Fruit fly (Drosophila melanogaster) whole organism, embryonic: Measurements from ENCODE around the gene CG7860.
A peak's percentile ranks its signal among the peaks of the same experiment; 100 is the strongest.

Experiments used
- Atf-2 ChIP-seq: fragments of 200-800 bp; sonication (Bioruptor generic); optimal IDR thresholded peaks from 2 replicates; lab custom pipeline; 2016; ENCODE audit warnings: missing biosample characterization, missing genetic modification characterization
- Bteb2 ChIP-seq: fragments of 200-800 bp; sonication (Bioruptor generic); optimal IDR thresholded peaks from 2 replicates; lab custom pipeline; 2016; ENCODE audit warnings: missing biosample characterization, missing genetic modification characterization
- CG10654 ChIP-seq: fragments of 200-800 bp; sonication (Bioruptor generic); optimal IDR thresholded peaks from 2 replicates; lab custom pipeline; 2016; ENCODE audit warnings: missing biosample characterization, missing genetic modification characterization
- CG11504 ChIP-seq: fragments of 200-800 bp; sonication (Bioruptor generic); optimal IDR thresholded peaks from 3 replicates; lab custom pipeline; 2019; ENCODE audit warnings: missing biosample characterization, mild to moderate bottlenecking, missing genetic modification characterization, moderate library complexity
- CG12769 ChIP-seq: fragments of 200-800 bp; sonication (Bioruptor generic); optimal IDR thresholded peaks from 2 replicates; lab custom pipeline; 2019; ENCODE audit warnings: missing biosample characterization, mild to moderate bottlenecking, missing genetic modification characterization, moderate library complexity
- CG13894 ChIP-seq: fragments of 200-800 bp; sonication (Bioruptor generic); optimal IDR thresholded peaks from 3 replicates; lab custom pipeline; 2018; ENCODE audit warnings: missing biosample characterization, mild to moderate bottlenecking, missing genetic modification characterization, moderate library complexity
- CG14441 ChIP-seq: fragments of 200-800 bp; sonication (Bioruptor generic); IDR thresholded peaks from 2 replicates; pipeline ENCODE4 v1.3.6; 2022; ENCODE audit warnings: missing biosample characterization, missing genetic modification characterization
- CG1529 ChIP-seq: fragments of 200-800 bp; sonication (Bioruptor generic); optimal IDR thresholded peaks from 3 replicates; lab custom pipeline; 2018; ENCODE audit warnings: missing biosample characterization, missing genetic modification characterization
- CG15601 ChIP-seq: fragments of 200-800 bp; sonication (Bioruptor generic); optimal IDR thresholded peaks from 3 replicates; lab custom pipeline; 2019; ENCODE audit warnings: missing biosample characterization, mild to moderate bottlenecking, missing genetic modification characterization, moderate library complexity
- CG17186 ChIP-seq: fragments of 200-800 bp; sonication (Bioruptor generic); optimal IDR thresholded peaks from 3 replicates; lab custom pipeline; 2017; ENCODE audit warnings: missing biosample characterization, missing genetic modification reagents, missing genetic modification characterization
- CG17361 ChIP-seq: fragments of 200-800 bp; sonication (Bioruptor generic); IDR thresholded peaks from 3 replicates; pipeline ENCODE4 v1.3.6; 2022; ENCODE audit warnings: missing biosample characterization, missing genetic modification characterization
- CG3065 ChIP-seq: fragments of 200-800 bp; sonication (Bioruptor generic); optimal IDR thresholded peaks from 2 replicates; lab custom pipeline; 2016; ENCODE audit warnings: missing biosample characterization, missing genetic modification characterization
- CG3726 ChIP-seq: fragments of 200-800 bp; sonication (Bioruptor generic); IDR thresholded peaks from 3 replicates; pipeline ENCODE4, ENCODE4 v1.3.6; 2022; ENCODE audit warnings: missing biosample characterization, missing genetic modification characterization
- CG4424 ChIP-seq: fragments of 200-800 bp; sonication (Bioruptor generic); optimal IDR thresholded peaks from 3 replicates; lab custom pipeline; 2016; ENCODE audit warnings: missing biosample characterization, missing genetic modification characterization
- CG4617 ChIP-seq: fragments of 200-800 bp; sonication (Bioruptor generic); optimal IDR thresholded peaks from 3 replicates; lab custom pipeline; 2016; ENCODE audit warnings: missing biosample characterization, missing genetic modification characterization, borderline replicate concordance
- CG7357 ChIP-seq: fragments of 200-800 bp; sonication (Bioruptor generic); IDR thresholded peaks from 3 replicates; pipeline ENCODE4 v1.3.6; 2022; ENCODE audit warnings: missing biosample characterization, missing genetic modification characterization
- CG7745 ChIP-seq: fragments of 200-800 bp; sonication (Bioruptor generic); optimal IDR thresholded peaks from 2 replicates; lab custom pipeline; 2018; ENCODE audit warnings: missing biosample characterization, mild to moderate bottlenecking, missing genetic modification characterization, moderate library complexity
- CG7839 ChIP-seq: fragments of 200-800 bp; sonication (Bioruptor generic); optimal IDR thresholded peaks from 3 replicates; lab custom pipeline; 2018; ENCODE audit warnings: missing biosample characterization, mild to moderate bottlenecking, missing genetic modification characterization, moderate library complexity
- CG8388 ChIP-seq: fragments of 200-800 bp; sonication (Bioruptor generic); optimal IDR thresholded peaks from 2 replicates; lab custom pipeline; 2019; ENCODE audit warnings: missing biosample characterization, mild to moderate bottlenecking, missing genetic modification characterization, moderate library complexity
- CG8478 ChIP-seq: fragments of >200 bp; optimal IDR thresholded peaks from 2 replicates; lab custom pipeline; 2018
- CHES-1-like ChIP-seq: fragments of 200-800 bp; sonication (Bioruptor generic); optimal IDR thresholded peaks from 2 replicates; lab custom pipeline; 2016; ENCODE audit warnings: missing biosample characterization, missing genetic modification characterization
- Dp ChIP-seq: fragments of 200-800 bp; sonication (Bioruptor generic); optimal IDR thresholded peaks from 2 replicates; lab custom pipeline; 2018; ENCODE audit warnings: missing biosample characterization, mild to moderate bottlenecking, missing genetic modification characterization, moderate library complexity
- Drgx ChIP-seq: fragments of 200-800 bp; sonication (Bioruptor generic); IDR thresholded peaks from 2 replicates; pipeline ENCODE4 v1.3.6; 2022; ENCODE audit warnings: missing biosample characterization, missing genetic modification characterization
- Fer3 ChIP-seq: fragments of 200-800 bp; sonication (Bioruptor generic); optimal IDR thresholded peaks from 2 replicates; lab custom pipeline; 2018; ENCODE audit warnings: missing biosample characterization, mild to moderate bottlenecking, missing genetic modification characterization, moderate library complexity
- GATAe ChIP-seq: fragments of 200-800 bp; sonication (Bioruptor generic); conservative IDR thresholded peaks from 2 replicates; pipeline ENCODE4 v1.3.6; 2022; ENCODE audit warnings: missing biosample characterization, missing genetic modification characterization
- HHEX ChIP-seq: fragments of 200-800 bp; sonication (Bioruptor generic); optimal IDR thresholded peaks from 3 replicates; lab custom pipeline; 2017; ENCODE audit warnings: missing biosample characterization, mild to moderate bottlenecking, missing genetic modification characterization, missing genetic modification reagents
- Med ChIP-seq: fragments of 200-800 bp; sonication (Bioruptor generic); peaks from one replicate; lab custom pipeline; 2016; ENCODE audit warnings: missing biosample characterization, missing genetic modification characterization, mild to moderate bottlenecking, inconsistent platforms, moderate library complexity
- Ssrp ChIP-seq: fragments of 200-800 bp; sonication (Bioruptor generic); optimal IDR thresholded peaks from 2 replicates; lab custom pipeline; 2018; ENCODE audit warnings: missing biosample characterization, mild to moderate bottlenecking, missing genetic modification characterization, moderate library complexity
- Taf1 ChIP-seq: fragments of 200-800 bp; sonication (Bioruptor generic); IDR thresholded peaks from 2 replicates; pipeline ENCODE4 v1.3.6; 2022; ENCODE audit warnings: missing biosample characterization, missing genetic modification characterization
- Xbp1 ChIP-seq: fragments of 200-800 bp; sonication (Bioruptor generic); optimal IDR thresholded peaks from 3 replicates; lab custom pipeline; 2016; ENCODE audit warnings: missing biosample characterization, mild to moderate bottlenecking, missing genetic modification characterization
- bcd ChIP-seq: fragments of 200-800 bp; sonication (Bioruptor generic); optimal IDR thresholded peaks from 2 replicates; lab custom pipeline; 2017; ENCODE audit warnings: missing biosample characterization, mild to moderate bottlenecking, missing genetic modification characterization
- caup ChIP-seq: fragments of 200-800 bp; sonication (Bioruptor generic); optimal IDR thresholded peaks from 3 replicates; lab custom pipeline; 2017; ENCODE audit warnings: missing biosample characterization, mild to moderate bottlenecking, missing genetic modification characterization, moderate library complexity; ENCODE audit not compliant: severe bottlenecking
- cg ChIP-seq: fragments of 200-800 bp; sonication (Bioruptor generic); optimal IDR thresholded peaks from 3 replicates; lab custom pipeline; 2019; ENCODE audit warnings: missing biosample characterization, mild to moderate bottlenecking, missing genetic modification characterization, moderate library complexity
- disco-r ChIP-seq: fragments of 200-800 bp; sonication (Bioruptor generic); optimal IDR thresholded peaks from 2 replicates; lab custom pipeline; 2016; ENCODE audit warnings: missing biosample characterization, missing genetic modification characterization
- dpn ChIP-seq, 2 experiments: fragments of 200-800 bp; sonication (Bioruptor generic); optimal IDR thresholded peaks; 3 replicates each; lab custom pipeline; 2016; ENCODE audit warnings: missing biosample characterization in 2 of 2, missing genetic modification characterization in 2 of 2
- dysf ChIP-seq: fragments of 200-800 bp; sonication (Bioruptor generic); IDR thresholded peaks from 3 replicates; pipeline ENCODE4 v1.3.6; 2022; ENCODE audit warnings: missing biosample characterization, missing genetic modification characterization
- eve ChIP-seq, 2 experiments: fragments of >200 bp; optimal IDR thresholded peaks; 2 replicates each; lab custom pipeline; 2017; ENCODE audit warnings: missing biosample characterization in 2 of 2, missing genetic modification characterization in 2 of 2
- exex ChIP-seq: fragments of 200-800 bp; sonication (Bioruptor generic); optimal IDR thresholded peaks from 4 replicates; lab custom pipeline; 2018; ENCODE audit warnings: missing biosample characterization, mild to moderate bottlenecking, missing genetic modification characterization, moderate library complexity
- jing ChIP-seq: fragments of 200-800 bp; sonication (Bioruptor generic); optimal IDR thresholded peaks from 2 replicates; lab custom pipeline; 2018; ENCODE audit warnings: missing biosample characterization, mild to moderate bottlenecking, missing genetic modification characterization
- lbe ChIP-seq: fragments of 200-800 bp; sonication (Bioruptor generic); optimal IDR thresholded peaks from 2 replicates; lab custom pipeline; 2016; ENCODE audit warnings: missing biosample characterization, mild to moderate bottlenecking, missing genetic modification characterization
- lmd ChIP-seq: fragments of 200-800 bp; sonication (Bioruptor generic); IDR thresholded peaks from 2 replicates; pipeline ENCODE4 v1.3.6; 2022; ENCODE audit warnings: missing biosample characterization, missing genetic modification characterization
- otp ChIP-seq: fragments of 200-800 bp; sonication (Bioruptor generic); IDR thresholded peaks from 3 replicates; pipeline ENCODE4, ENCODE4 v1.3.6; 2022; ENCODE audit warnings: missing biosample characterization, missing genetic modification characterization
- rib ChIP-seq: fragments of 200-800 bp; sonication (Bioruptor generic); IDR thresholded peaks from 2 replicates; pipeline ENCODE4 v1.3.6; 2022; ENCODE audit warnings: missing biosample characterization, missing genetic modification characterization
- ro ChIP-seq: fragments of 200-800 bp; sonication (Bioruptor generic); IDR thresholded peaks from 2 replicates; pipeline ENCODE4 v1.3.6; 2022; ENCODE audit warnings: missing biosample characterization, missing genetic modification characterization
- sens ChIP-seq: fragments of 200-800 bp; sonication (Bioruptor generic); peaks from one replicate; lab custom pipeline; 2016; ENCODE audit warnings: missing biosample characterization, missing genetic modification characterization
- slbo ChIP-seq: fragments of 200-800 bp; sonication (Bioruptor generic); IDR thresholded peaks from 2 replicates; pipeline ENCODE4 v1.3.6; 2022; ENCODE audit warnings: missing biosample characterization, missing genetic modification characterization
- toy ChIP-seq: fragments of 200-800 bp; sonication (Bioruptor generic); IDR thresholded peaks from 2 replicates; pipeline ENCODE4 v1.3.6; 2022; ENCODE audit warnings: missing biosample characterization, missing genetic modification characterization
- yki ChIP-seq: fragments of >200 bp; optimal IDR thresholded peaks from 3 replicates; lab custom pipeline; 2018

The CG7860 gene

DNA sequence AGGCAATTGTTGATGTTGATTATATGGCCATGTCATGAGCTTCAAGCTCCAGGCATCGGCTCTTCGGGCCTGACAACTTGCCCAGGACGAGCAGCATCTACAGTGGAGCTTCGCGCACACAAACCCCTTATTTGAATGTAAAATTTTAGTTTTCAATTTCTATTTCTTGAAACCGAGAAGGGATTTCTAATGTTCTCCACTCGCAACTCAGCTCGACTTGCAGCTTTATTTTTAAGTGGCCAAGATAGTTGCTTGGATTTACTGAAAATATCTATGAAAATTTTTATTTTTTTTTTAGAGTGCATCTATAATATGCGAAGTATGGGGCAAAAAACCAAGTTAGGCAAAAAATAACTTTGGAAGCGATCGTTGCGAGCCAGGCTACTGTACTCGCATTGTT, 42.2 kb downstream of the CG7860 start:
- TF ChIP-seq Med (GFP tag; lab: Kevin White, UChicago) (peak; percentile 16), CG15601 (tag; lab: Kevin White, UChicago) (no peak), Drgx (GFP tag; lab: Robert Waterston, UW) (0 out of 2 replicates have a peak, but pooled peaks have one; percentile 9), cg (GFP tag; lab: Kevin White, UChicago) (no peak), CG1529 (GFP tag; lab: Kevin White, UChicago) (no peak), otp (GFP tag; lab: Robert Waterston, UW) (no peak), bcd (GFP tag; lab: Kevin White, UChicago) (no peak), sens (GFP tag; lab: Kevin White, UChicago) (peak; percentile 39)
- TF ChIP-seq, all 482 proteins: peak for 3

DNA sequence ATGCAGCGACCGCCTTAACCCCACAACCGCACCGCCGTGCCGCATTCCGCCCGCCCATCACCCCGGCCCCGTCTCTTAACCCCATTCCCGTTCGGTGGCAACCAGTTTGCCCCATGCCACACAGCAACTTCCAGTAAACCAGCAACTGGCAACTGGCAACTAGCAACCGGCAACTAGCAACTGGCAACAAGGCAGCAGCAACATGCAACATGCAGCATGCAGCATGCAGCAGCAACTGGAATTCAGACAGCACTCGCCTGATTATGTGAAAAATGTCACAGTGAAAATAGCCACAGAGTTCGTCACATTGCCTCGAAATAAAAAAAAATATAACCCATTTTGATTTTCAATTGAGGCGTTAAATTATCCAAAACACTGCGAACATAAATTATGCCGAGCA, 43.0 kb downstream of the CG7860 start:
- no peak for TF ChIP-seq CG17186 (GFP tag; lab: Kevin White, UChicago)
- TF ChIP-seq caup (GFP tag; lab: Kevin White, UChicago) = no peak
- peak; percentile 58 for TF ChIP-seq Med (GFP tag; lab: Kevin White, UChicago)
- 0 out of 2 replicates have a peak, but pooled peaks have one; percentile 7 for TF ChIP-seq Drgx (GFP tag; lab: Robert Waterston, UW)
- peak; percentile 9 for TF ChIP-seq CG11504 (tag; lab: Kevin White, UChicago)
- no peak for TF ChIP-seq Ssrp (tag; lab: Kevin White, UChicago)

DNA sequence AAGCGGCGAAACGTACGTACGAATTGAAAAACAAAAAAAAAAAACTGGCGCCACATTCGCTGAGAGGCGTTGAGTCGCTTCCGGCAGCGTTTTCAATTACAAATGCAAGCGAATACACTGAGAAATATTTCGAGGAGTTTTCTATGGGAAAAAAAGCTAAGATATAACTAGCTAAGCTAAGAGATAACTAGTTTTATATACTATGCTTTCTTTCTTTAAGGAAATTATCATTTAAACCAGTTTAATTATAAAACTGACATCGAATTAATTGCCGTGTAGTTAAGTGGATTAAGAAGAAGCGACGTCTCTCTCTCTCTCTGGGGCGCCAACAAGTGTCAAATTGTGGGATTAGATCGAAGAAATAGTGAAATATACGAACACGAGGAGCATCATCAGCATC, 46.6 kb downstream of the CG7860 start:
- TF ChIP-seq GATAe (GFP tag; lab: Robert Waterston, UW) (no peak), Bteb2 (GFP tag; lab: Kevin White, UChicago) (peak; percentile 25), ro (GFP tag; lab: Robert Waterston, UW) (no peak), Dp (GFP tag; lab: Kevin White, UChicago) (no peak), CG8478 (lab: Kevin White, UChicago) (no peak), rib (GFP tag; lab: Robert Waterston, UW) (no peak), Atf-2 (GFP tag; lab: Kevin White, UChicago) (peak; percentile 20), toy (GFP tag; lab: Robert Waterston, UW) (no peak), CG12769 (tag; lab: Kevin White, UChicago) (peak; percentile 38), CG14441 (no peak; the same call in 1 of the 2 replicates), lbe (no peak), CG4617 (no peak), CG17361 (GFP tag; lab: Robert Waterston, UW) (peak; percentile 69), CG3726 (GFP tag; lab: Robert Waterston, UW) (0 out of 3 replicates have a peak, but pooled peaks have one; percentile 16), Fer3 (tag; lab: Kevin White, UChicago) (peak; percentile 43), CG7839 (tag; lab: Kevin White, UChicago) (peak; percentile 76), yki (no peak), CHES-1-like (GFP tag; lab: Kevin White, UChicago) (peak; percentile 34), dpn (GFP tag; optimal IDR thresholded peaks at IDR 0.05; lab: Kevin White, UChicago) (peak; percentile 34 to 53), slbo (peak; percentile 44; the same call in 1 of the 2 replicates), CG4424 (GFP tag; lab: Kevin White, UChicago) (peak; percentile 43), CG13894 (tag; lab: Kevin White, UChicago) (no peak), eve (GFP tag; optimal IDR thresholded peaks at IDR 0.05; lab: Kevin White, UChicago) (peak in 1 of 2 experiments; percentile 10), lmd (GFP tag; lab: Robert Waterston, UW) (peak; percentile 51), CG7357 (no peak), dysf (GFP tag; lab: Robert Waterston, UW) (peak; percentile 68; the same call in 2 of the 3 replicates), disco-r (GFP tag; lab: Kevin White, UChicago) (no peak), Xbp1 (GFP tag; lab: Kevin White, UChicago) (peak; percentile 58), CG8388 (GFP tag; lab: Kevin White, UChicago) (peak; percentile 57), Taf1 (no peak), CG3065 (GFP tag; lab: Kevin White, UChicago) (no peak), HHEX (peak; percentile 2), exex (no peak), CG10654 (peak; percentile 41), CG7745 (no peak), jing (GFP tag; lab: Kevin White, UChicago) (peak; percentile 19)
